Fruit fly (Drosophila melanogaster) whole organism, embryonic: ENCODE data around the gene CG9581.
A peak's percentile ranks its signal among the peaks of the same experiment; 100 is the strongest.

Experiments used
- Atf3 ChIP-seq: fragments of 200-800 bp; sonication (Bioruptor generic); optimal IDR thresholded peaks from 3 replicates; lab custom pipeline; 2016; ENCODE audit warnings: missing biosample characterization, missing genetic modification characterization
- Atf6 ChIP-seq: fragments of 200-800 bp; sonication (Bioruptor generic); IDR thresholded peaks from 2 replicates; pipeline ENCODE4 v1.3.6; 2022; ENCODE audit warnings: missing biosample characterization, missing genetic modification characterization
- B-H2 ChIP-seq: fragments of 200-800 bp; sonication (Bioruptor generic); optimal IDR thresholded peaks from 2 replicates; lab custom pipeline; 2018; ENCODE audit warnings: missing biosample characterization, mild to moderate bottlenecking, missing genetic modification characterization
- CG10147 ChIP-seq: fragments of 200-800 bp; sonication (Bioruptor generic); optimal IDR thresholded peaks from 2 replicates; lab custom pipeline; 2019; ENCODE audit warnings: missing biosample characterization, mild to moderate bottlenecking, missing genetic modification characterization, moderate library complexity
- CG10267 ChIP-seq: fragments of 200-800 bp; sonication (Bioruptor generic); optimal IDR thresholded peaks from 2 replicates; lab custom pipeline; 2018; ENCODE audit warnings: missing biosample characterization, mild to moderate bottlenecking, missing genetic modification characterization, moderate library complexity
- CG10462 ChIP-seq: fragments of 200-800 bp; sonication (Bioruptor generic); optimal IDR thresholded peaks from 2 replicates; lab custom pipeline; 2016; ENCODE audit warnings: missing biosample characterization, missing genetic modification characterization
- CG10959 ChIP-seq: fragments of 200-800 bp; sonication (Bioruptor generic); IDR thresholded peaks from 2 replicates; pipeline ENCODE4 v1.3.6; 2022; ENCODE audit warnings: missing biosample characterization, missing genetic modification characterization
- CG11085 ChIP-seq: fragments of 200-800 bp; sonication (Bioruptor generic); IDR thresholded peaks from 2 replicates; pipeline ENCODE4 v1.3.6; 2022; ENCODE audit warnings: missing biosample characterization, missing genetic modification characterization
- CG12659 ChIP-seq: fragments of 200-800 bp; sonication (Bioruptor generic); optimal IDR thresholded peaks from 3 replicates; lab custom pipeline; 2017; ENCODE audit warnings: mild to moderate bottlenecking, missing biosample characterization, missing genetic modification reagents, missing genetic modification characterization
- CG14050 ChIP-seq: fragments of 200-800 bp; sonication (Bioruptor generic); IDR thresholded peaks from 3 replicates; pipeline ENCODE4 v1.3.6; 2022; ENCODE audit warnings: missing biosample characterization, missing genetic modification characterization
- CG15514 ChIP-seq: fragments of 200-800 bp; sonication (Bioruptor generic); optimal IDR thresholded peaks from 3 replicates; lab custom pipeline; 2017; ENCODE audit warnings: missing biosample characterization, missing genetic modification characterization, mild to moderate bottlenecking, moderate library complexity, missing genetic modification reagents
- CG1603 ChIP-seq: fragments of 200-800 bp; sonication (Bioruptor generic); optimal IDR thresholded peaks from 2 replicates; lab custom pipeline; 2019; ENCODE audit warnings: missing biosample characterization, mild to moderate bottlenecking, missing genetic modification characterization, moderate library complexity
- CG1832 ChIP-seq: fragments of 200-800 bp; sonication (Bioruptor generic); optimal IDR thresholded peaks from 2 replicates; lab custom pipeline; 2017; ENCODE audit warnings: missing biosample characterization, mild to moderate bottlenecking, missing genetic modification characterization, inconsistent platforms
- CG2678 ChIP-seq: fragments of 200-800 bp; sonication (Bioruptor generic); optimal IDR thresholded peaks from 3 replicates; lab custom pipeline; 2019; ENCODE audit warnings: missing biosample characterization, mild to moderate bottlenecking, missing genetic modification characterization, moderate library complexity
- CG31365 ChIP-seq: fragments of 200-800 bp; sonication (Bioruptor generic); optimal IDR thresholded peaks from 2 replicates; lab custom pipeline; 2018; ENCODE audit warnings: missing biosample characterization, mild to moderate bottlenecking, missing genetic modification characterization
- CG31441 ChIP-seq: fragments of 200-800 bp; sonication (Bioruptor generic); IDR thresholded peaks from 2 replicates; pipeline ENCODE4 v1.3.6; 2022; ENCODE audit warnings: missing biosample characterization, missing genetic modification characterization
- CG33557 ChIP-seq: fragments of 200-800 bp; sonication (Bioruptor generic); optimal IDR thresholded peaks from 2 replicates; lab custom pipeline; 2019; ENCODE audit warnings: missing biosample characterization, mild to moderate bottlenecking, missing genetic modification characterization, moderate library complexity
- CG43689 ChIP-seq: fragments of 200-800 bp; sonication (Bioruptor generic); IDR thresholded peaks from 2 replicates; pipeline ENCODE4 v1.3.6; 2022; ENCODE audit warnings: missing biosample characterization, missing genetic modification characterization
- CG5180 ChIP-seq: fragments of 200-800 bp; sonication (Bioruptor generic); optimal IDR thresholded peaks from 3 replicates; lab custom pipeline; 2017; ENCODE audit warnings: missing biosample characterization, missing genetic modification characterization, mild to moderate bottlenecking, moderate library complexity, missing genetic modification reagents
- CG9437 ChIP-seq: fragments of 200-800 bp; sonication (Bioruptor generic); optimal IDR thresholded peaks from 2 replicates; lab custom pipeline; 2018; ENCODE audit warnings: missing biosample characterization, mild to moderate bottlenecking, missing genetic modification characterization
- CG9797 ChIP-seq: fragments of 200-800 bp; sonication (Bioruptor generic); optimal IDR thresholded peaks from 3 replicates; lab custom pipeline; 2018; ENCODE audit warnings: missing biosample characterization, mild to moderate bottlenecking, missing genetic modification characterization
- CoRest ChIP-seq: fragments of 200-800 bp; sonication (Bioruptor generic); optimal IDR thresholded peaks from 3 replicates; lab custom pipeline; 2018; ENCODE audit warnings: missing biosample characterization, mild to moderate bottlenecking, missing genetic modification characterization, moderate library complexity
- Dll ChIP-seq: fragments of 200-800 bp; sonication (Bioruptor generic); IDR thresholded peaks from 4 replicates; pipeline ENCODE4 v1.3.6; 2022; ENCODE audit warnings: missing biosample characterization, missing genetic modification characterization; ENCODE audit not compliant: partially characterized antibody
- Dp ChIP-seq: fragments of 200-800 bp; sonication (Bioruptor generic); optimal IDR thresholded peaks from 2 replicates; lab custom pipeline; 2018; ENCODE audit warnings: missing biosample characterization, mild to moderate bottlenecking, missing genetic modification characterization, moderate library complexity
- Elba2 ChIP-seq: fragments of 200-800 bp; sonication (Bioruptor generic); optimal IDR thresholded peaks from 3 replicates; lab custom pipeline; 2016; ENCODE audit warnings: missing biosample characterization, missing genetic modification characterization
- Fer1 ChIP-seq: fragments of 200-800 bp; sonication (Bioruptor generic); optimal IDR thresholded peaks from 2 replicates; lab custom pipeline; 2017; ENCODE audit warnings: missing biosample characterization, mild to moderate bottlenecking, missing genetic modification characterization
- GATAe ChIP-seq: fragments of 200-800 bp; sonication (Bioruptor generic); conservative IDR thresholded peaks from 2 replicates; pipeline ENCODE4 v1.3.6; 2022; ENCODE audit warnings: missing biosample characterization, missing genetic modification characterization
- H2.0 ChIP-seq: fragments of 200-800 bp; sonication (Bioruptor generic); IDR thresholded peaks from 2 replicates; pipeline ENCODE4 v1.3.6; 2022; ENCODE audit warnings: missing biosample characterization, missing genetic modification characterization
- Hmr ChIP-seq: fragments of 200-800 bp; sonication (Bioruptor generic); optimal IDR thresholded peaks from 3 replicates; lab custom pipeline; 2017; ENCODE audit warnings: mild to moderate bottlenecking, missing biosample characterization, missing genetic modification reagents, missing genetic modification characterization
- Meics ChIP-seq: fragments of 200-800 bp; sonication (Bioruptor generic); optimal IDR thresholded peaks from 2 replicates; lab custom pipeline; 2017; ENCODE audit warnings: missing biosample characterization, mild to moderate bottlenecking, missing genetic modification characterization
- Rfx ChIP-seq: fragments of 200-800 bp; sonication (Bioruptor generic); IDR thresholded peaks from 2 replicates; pipeline ENCODE4 v1.3.6; 2022; ENCODE audit warnings: missing biosample characterization, missing genetic modification characterization
- Scr ChIP-seq: fragments of 200-800 bp; sonication (Bioruptor generic); IDR thresholded peaks from 2 replicates; pipeline ENCODE4 v1.3.6; 2022; ENCODE audit warnings: missing biosample characterization, missing genetic modification characterization; ENCODE audit not compliant: partially characterized antibody
- al ChIP-seq: fragments of 200-800 bp; sonication (Bioruptor generic); IDR thresholded peaks from 2 replicates; pipeline ENCODE4 v1.3.6; 2022; ENCODE audit warnings: missing biosample characterization, missing genetic modification characterization
- bbx ChIP-seq: fragments of 200-800 bp; sonication (Bioruptor generic); IDR thresholded peaks from 2 replicates; pipeline ENCODE4 v1.3.6; 2022; ENCODE audit warnings: missing biosample characterization, missing genetic modification characterization; ENCODE audit not compliant: partially characterized antibody
- cas ChIP-seq: fragments of 200-800 bp; sonication (Bioruptor generic); IDR thresholded peaks from 2 replicates; pipeline ENCODE4 v1.3.6; 2022; ENCODE audit warnings: missing biosample characterization, missing genetic modification characterization
- crp ChIP-seq, 2 experiments: fragments of 200-800 bp; sonication (Bioruptor generic); optimal IDR thresholded peaks; 2 replicates in 1 of 2; 3 replicates in 1 of 2; lab custom pipeline; 2017; ENCODE audit warnings: missing biosample characterization in 2 of 2, missing genetic modification characterization in 2 of 2, mild to moderate bottlenecking in 1 of 2, moderate library complexity in 1 of 2
- dmrt11E ChIP-seq: fragments of 200-800 bp; sonication (Bioruptor generic); optimal IDR thresholded peaks from 3 replicates; lab custom pipeline; 2018; ENCODE audit warnings: missing biosample characterization, mild to moderate bottlenecking, missing genetic modification characterization, moderate library complexity
- eve ChIP-seq, 2 experiments: fragments of >200 bp; optimal IDR thresholded peaks; 2 replicates each; lab custom pipeline; 2017; ENCODE audit warnings: missing biosample characterization in 2 of 2, missing genetic modification characterization in 2 of 2
- fd3F ChIP-seq: fragments of 200-800 bp; sonication (Bioruptor generic); optimal IDR thresholded peaks from 2 replicates; lab custom pipeline; 2018; ENCODE audit warnings: missing biosample characterization, mild to moderate bottlenecking, missing genetic modification characterization, moderate library complexity
- fd64A ChIP-seq: fragments of 200-800 bp; sonication (Bioruptor generic); optimal IDR thresholded peaks from 3 replicates; lab custom pipeline; 2018; ENCODE audit warnings: missing biosample characterization, mild to moderate bottlenecking, missing genetic modification characterization
- grau ChIP-seq: fragments of 200-800 bp; optimal IDR thresholded peaks from 3 replicates; lab custom pipeline; 2019; ENCODE audit warnings: missing biosample characterization, mild to moderate bottlenecking, missing genetic modification characterization, moderate library complexity
- hbn ChIP-seq: fragments of 200-800 bp; sonication (Bioruptor generic); IDR thresholded peaks from 2 replicates; pipeline ENCODE4 v1.3.6; 2022; ENCODE audit warnings: missing biosample characterization, missing genetic modification characterization; ENCODE audit not compliant: partially characterized antibody
- insv ChIP-seq, 2 experiments: fragments of 200-800 bp; sonication (Bioruptor generic); optimal IDR thresholded peaks; 3 replicates each; lab custom pipeline; 2016 to 2018; ENCODE audit warnings: missing biosample characterization in 2 of 2, missing genetic modification characterization in 2 of 2
- nau ChIP-seq: fragments of 200-800 bp; sonication (Bioruptor generic); optimal IDR thresholded peaks from 3 replicates; lab custom pipeline; 2017; ENCODE audit warnings: missing biosample characterization, mild to moderate bottlenecking, missing genetic modification characterization, missing genetic modification reagents
- pb ChIP-seq: fragments of 200-800 bp; sonication (Bioruptor generic); optimal IDR thresholded peaks from 3 replicates; lab custom pipeline; 2016; ENCODE audit warnings: missing biosample characterization, missing genetic modification characterization
- pnt ChIP-seq: fragments of 200-800 bp; sonication (Bioruptor generic); optimal IDR thresholded peaks from 3 replicates; lab custom pipeline; 2016; ENCODE audit warnings: missing biosample characterization, missing genetic modification characterization
- sim ChIP-seq: fragments of 200-800 bp; sonication (Bioruptor generic); IDR thresholded peaks from 2 replicates; pipeline ENCODE4 v1.3.6; 2022; ENCODE audit warnings: missing biosample characterization, missing genetic modification characterization
- trem ChIP-seq: fragments of 200-800 bp; optimal IDR thresholded peaks from 3 replicates; lab custom pipeline; 2019; ENCODE audit warnings: missing biosample characterization, mild to moderate bottlenecking, missing genetic modification characterization, moderate library complexity
- twi ChIP-seq: fragments of 200-800 bp; optimal IDR thresholded peaks from 2 replicates; lab custom pipeline; 2019; ENCODE audit warnings: missing biosample characterization, mild to moderate bottlenecking, missing genetic modification characterization, moderate library complexity
- yki ChIP-seq: fragments of >200 bp; optimal IDR thresholded peaks from 3 replicates; lab custom pipeline; 2018
- zen ChIP-seq: fragments of 200-800 bp; sonication (Bioruptor generic); optimal IDR thresholded peaks from 3 replicates; lab custom pipeline; 2018; ENCODE audit warnings: missing biosample characterization, mild to moderate bottlenecking, missing genetic modification characterization, moderate library complexity

The CG9581 gene

DNA sequence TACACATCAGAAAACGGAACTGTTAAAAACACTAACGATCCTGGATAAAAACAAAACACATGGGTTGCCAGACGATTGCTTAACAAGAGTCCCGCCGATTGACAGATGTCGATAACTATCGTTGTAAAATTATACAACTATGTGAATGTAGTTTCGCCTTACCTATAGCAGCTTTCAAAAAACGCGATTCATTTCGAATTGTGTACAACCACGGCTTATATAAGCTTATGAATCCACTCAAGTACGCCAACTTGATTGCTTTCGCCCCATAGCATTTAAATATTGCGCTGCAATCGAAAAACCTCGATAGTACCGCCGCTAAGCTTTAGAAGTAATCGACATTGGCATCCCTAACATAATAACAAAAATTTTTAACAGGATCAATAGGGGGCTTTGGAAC, at the start of gene CG9581, which contains the start of gene CG9578:
CG9581 (minus strand) TSS at position 84 of the 400 bp plus-strand sequence.
CG9578 (plus strand) TSS at position 325 of the 400 bp plus-strand sequence.
- TF ChIP-seq Atf3 (GFP tag; lab: Kevin White, UChicago) (no peak), CG43689 (no peak), insv (GFP tag; optimal IDR thresholded peaks at IDR 0.05; lab: Kevin White, UChicago) (no peak), yki (lab: Kevin White, UChicago) (no peak), B-H2 (GFP tag; lab: Kevin White, UChicago) (no peak), bbx (GFP tag; lab: Robert Waterston, UW) (peak; percentile 48), CG10959 (GFP tag; lab: Robert Waterston, UW) (no peak), H2.0 (GFP tag; lab: Robert Waterston, UW) (no peak), CoRest (tag; lab: Kevin White, UChicago) (peak; percentile 40), cas (GFP tag; lab: Robert Waterston, UW) (no peak), CG31441 (GFP tag; lab: Robert Waterston, UW) (no peak), GATAe (GFP tag; lab: Robert Waterston, UW) (no peak), Fer1 (no peak), CG31365 (tag; lab: Kevin White, UChicago) (no peak), CG11085 (GFP tag; lab: Robert Waterston, UW) (no peak), CG15514 (peak; percentile 5), CG10267 (peak; percentile 8), CG2678 (tag; lab: Kevin White, UChicago) (no peak), al (GFP tag; lab: Robert Waterston, UW) (no peak), zen (tag; lab: Kevin White, UChicago) (no peak), nau (GFP tag; lab: Kevin White, UChicago) (no peak), trem (tag; lab: Kevin White, UChicago) (peak; percentile 52), Hmr (GFP tag; lab: Kevin White, UChicago) (no peak), CG12659 (GFP tag; lab: Kevin White, UChicago) (peak; percentile 16), fd64A (GFP tag; lab: Kevin White, UChicago) (no peak), CG9797 (GFP tag; lab: Kevin White, UChicago) (no peak), CG1603 (tag; lab: Kevin White, UChicago) (peak; percentile 63), crp (GFP tag; optimal IDR thresholded peaks at IDR 0.05; lab: Kevin White, UChicago) (no peak), fd3F (GFP tag; lab: Kevin White, UChicago) (no peak), CG10147 (GFP tag; lab: Kevin White, UChicago) (no peak), grau (tag; lab: Kevin White, UChicago) (no peak), Rfx (no peak), hbn (peak; percentile 67), CG1832 (GFP tag; lab: Kevin White, UChicago) (no peak), Dp (GFP tag; lab: Kevin White, UChicago) (peak; percentile 78), pnt (GFP tag; lab: Kevin White, UChicago) (no peak), CG5180 (GFP tag; lab: Kevin White, UChicago) (no peak), eve (GFP tag; optimal IDR thresholded peaks at IDR 0.05; lab: Kevin White, UChicago) (no peak), Elba2 (GFP tag; lab: Kevin White, UChicago) (no peak), pb (no peak), Atf6 (GFP tag; lab: Robert Waterston, UW) (no peak), CG14050 (GFP tag; lab: Robert Waterston, UW) (no peak), CG10462 (GFP tag; lab: Kevin White, UChicago) (no peak), Scr (GFP tag; lab: Robert Waterston, UW) (peak; percentile 87), dmrt11E (tag; lab: Kevin White, UChicago) (no peak), sim (GFP tag; lab: Robert Waterston, UW) (no peak), CG9437 (GFP tag; lab: Kevin White, UChicago) (no peak), Meics (GFP tag; lab: Kevin White, UChicago) (no peak), Dll (GFP tag; lab: Robert Waterston, UW) (peak; percentile 89), twi (tag; lab: Kevin White, UChicago) (no peak), CG33557 (GFP tag; lab: Kevin White, UChicago) (no peak)
